Fruit fly (Drosophila melanogaster): ENCODE data around the gene CG42446.

CG42446 gene

DNA sequence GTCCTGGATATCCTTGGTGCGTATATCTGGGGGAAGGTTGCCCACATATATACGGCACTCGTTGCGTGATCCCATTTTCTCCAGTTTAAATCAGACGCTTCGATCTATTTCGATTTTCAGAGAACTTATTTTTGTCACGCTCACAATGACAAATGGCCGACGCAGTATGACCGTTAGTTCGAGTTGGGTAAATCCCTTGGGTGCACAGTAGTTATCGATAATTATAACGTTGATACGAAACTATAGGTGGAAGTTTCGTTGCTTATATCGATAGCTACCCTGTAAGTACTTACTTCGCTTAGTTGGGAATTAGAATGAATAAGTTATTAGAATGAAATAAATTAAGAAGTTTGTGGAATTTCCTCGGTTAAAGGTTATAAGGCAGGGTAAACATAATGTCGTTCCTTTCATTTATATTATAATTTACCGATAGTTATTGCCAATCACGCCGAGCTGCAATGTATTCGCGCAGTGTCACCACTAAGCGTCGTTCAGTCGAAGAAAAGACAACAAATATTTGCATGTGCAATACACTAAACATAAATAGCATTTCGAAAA is 18.0 kb downstream of the CG42446 start, which contains the start of the genes SF2 and pad (continued):
- peak; percentile 88 for TF ChIP-seq slbo (GFP tag; IDR thresholded peaks at IDR 0.05)
- TF ChIP-seq Mad (GFP tag; optimal IDR thresholded peaks at IDR 0.05): peak; percentile 91
- TF ChIP-seq scrt (GFP tag; optimal IDR thresholded peaks at IDR 0.05): peak; percentile 56
- TF ChIP-seq NC2β (GFP tag; optimal IDR thresholded peaks at IDR 0.05): peak; percentile 69
- TF ChIP-seq CG18599 (GFP tag; optimal IDR thresholded peaks at IDR 0.05): peak; percentile 74
- no peak for TF ChIP-seq Blimp-1 (GFP tag; optimal IDR thresholded peaks at IDR 0.05)
- TF ChIP-seq HLH3B (GFP tag; IDR thresholded peaks at IDR 0.05): peak; percentile 62
- TF ChIP-seq CG8359 (GFP tag; optimal IDR thresholded peaks at IDR 0.05; ENCODE audit: borderline replicate concordance): no peak
- peak; percentile 12 for TF ChIP-seq CG8281 (tag; optimal IDR thresholded peaks at IDR 0.05)
- peak; percentile 53 for TF ChIP-seq NK7.1 (GFP tag; optimal IDR thresholded peaks at IDR 0.05)
- TF ChIP-seq CG2712 (tag; optimal IDR thresholded peaks at IDR 0.05): peak; percentile 86
- TF ChIP-seq z (GFP tag; IDR thresholded peaks at IDR 0.05): no peak
- peak; percentile 45 for TF ChIP-seq CG31224 (GFP tag; IDR thresholded peaks at IDR 0.05)
- TF ChIP-seq fd3F (GFP tag; optimal IDR thresholded peaks at IDR 0.05): peak; percentile 65
- TF ChIP-seq CoRest (tag; optimal IDR thresholded peaks at IDR 0.05): peak; percentile 89
- TF ChIP-seq CG7745 (tag; optimal IDR thresholded peaks at IDR 0.05): no peak
- TF ChIP-seq Scr (GFP tag; IDR thresholded peaks at IDR 0.05; ENCODE audit: partially characterized antibody): peak; percentile 98
- TF ChIP-seq corto (GFP tag; optimal IDR thresholded peaks at IDR 0.05): no peak
- peak; percentile 76 for TF ChIP-seq Meics (GFP tag; optimal IDR thresholded peaks at IDR 0.05)
- peak; percentile 44 for TF ChIP-seq tio (GFP tag; optimal IDR thresholded peaks at IDR 0.05)
- TF ChIP-seq CG8089 (GFP tag; optimal IDR thresholded peaks at IDR 0.05): peak; percentile 54
- TF ChIP-seq psq (GFP tag; optimal IDR thresholded peaks at IDR 0.05): peak; percentile 49
- 0 out of 2 replicates have a peak, but pooled peaks have one; percentile 29 for TF ChIP-seq wor (GFP tag; IDR thresholded peaks at IDR 0.05)
- peak; percentile 45 for TF ChIP-seq CG8388 (GFP tag; optimal IDR thresholded peaks at IDR 0.05)
- TF ChIP-seq Mrtf (GFP tag; IDR thresholded peaks at IDR 0.05): no peak; the same call in 2 of the 3 replicates
- peak; percentile 64 for TF ChIP-seq fd96Cb (tag; optimal IDR thresholded peaks at IDR 0.05)
- no peak for TF ChIP-seq CG4707 (GFP tag; optimal IDR thresholded peaks at IDR 0.05)
- peak; percentile 76 for TF ChIP-seq CG15601 (tag; optimal IDR thresholded peaks at IDR 0.05)
- peak; percentile 73 for TF ChIP-seq CG10654 (GFP tag; optimal IDR thresholded peaks at IDR 0.05)
- peak; percentile 70 for TF ChIP-seq Fer2 (tag; optimal IDR thresholded peaks at IDR 0.05)
- TF ChIP-seq Atf6 (GFP tag; IDR thresholded peaks at IDR 0.05): peak; percentile 60; the same call in 1 of the 2 replicates
- peak; percentile 45; the same call in 1 of the 2 replicates for TF ChIP-seq CG8765 (GFP tag; IDR thresholded peaks at IDR 0.05)
- TF ChIP-seq tx (GFP tag; optimal IDR thresholded peaks at IDR 0.05): peak; percentile 71
- peak; percentile 80 for TF ChIP-seq CG6791 (GFP tag; IDR thresholded peaks at IDR 0.05; ENCODE audit: partially characterized antibody)
- TF ChIP-seq hb (GFP tag; IDR thresholded peaks at IDR 0.05; ENCODE audit: partially characterized antibody): peak; percentile 92
- no peak for TF ChIP-seq Hr39 (optimal IDR thresholded peaks at IDR 0.05)
- peak; percentile 24 for TF ChIP-seq Tbp (GFP tag; optimal IDR thresholded peaks at IDR 0.05)
- peak; percentile 42 for TF ChIP-seq CG4282 (GFP tag; optimal IDR thresholded peaks at IDR 0.05)
- TF ChIP-seq CG4328 (GFP tag; optimal IDR thresholded peaks at IDR 0.05): peak; percentile 74
- no peak for TF ChIP-seq CG7928 (GFP tag; optimal IDR thresholded peaks at IDR 0.05)
- peak; percentile 53 for TF ChIP-seq cg (GFP tag; optimal IDR thresholded peaks at IDR 0.05)
- peak; percentile 79 for TF ChIP-seq lab (GFP tag; optimal IDR thresholded peaks at IDR 0.05)
